Fruit fly (Drosophila melanogaster) whole organism, wandering third instar larva: ENCODE measurements around the gene RunxB.

Source experiments
- Abd-B ChIP-seq: fragments of >200 bp; optimal IDR thresholded peaks from 2 replicates; lab custom pipeline; 2017; ENCODE audit warnings: missing biosample characterization, missing genetic modification characterization
- CG32264 ChIP-seq: fragments of 200-800 bp; sonication (Bioruptor generic); optimal IDR thresholded peaks from 2 replicates; lab custom pipeline; 2016; ENCODE audit warnings: missing biosample characterization, missing genetic modification characterization
- CG9705 ChIP-seq: fragments of 200-800 bp; sonication (Bioruptor generic); optimal IDR thresholded peaks from 2 replicates; lab custom pipeline; 2018; ENCODE audit warnings: missing biosample characterization, mild to moderate bottlenecking, missing genetic modification characterization
- CrebA ChIP-seq: fragments of 200-800 bp; sonication (Bioruptor generic); optimal IDR thresholded peaks from 2 replicates; lab custom pipeline; 2016; ENCODE audit warnings: missing biosample characterization, mild to moderate bottlenecking, missing genetic modification characterization, borderline replicate concordance
- Dfd ChIP-seq: fragments of >200 bp; optimal IDR thresholded peaks from 2 replicates; lab custom pipeline; 2017; ENCODE audit warnings: missing biosample characterization, missing genetic modification characterization
- Dif ChIP-seq: fragments of 200-275, 200-300 bp; sonication (Bioruptor generic); optimal IDR thresholded peaks from 2 replicates; lab custom pipeline; 2018; ENCODE audit warnings: missing biosample characterization, missing genetic modification characterization; ENCODE audit not compliant: partially characterized antibody
- GATAd ChIP-seq: sonication (Bioruptor generic); optimal IDR thresholded peaks from 2 replicates; lab custom pipeline; 2016; ENCODE audit warnings: missing biosample characterization, missing genetic modification characterization
- HLH106 ChIP-seq: fragments of 200-800 bp; optimal IDR thresholded peaks from 3 replicates; lab custom pipeline; 2019; ENCODE audit warnings: missing biosample characterization, mild to moderate bottlenecking, missing genetic modification characterization, moderate library complexity
- Hnf4 ChIP-seq: fragments of 200-800 bp; sonication (Bioruptor generic); optimal IDR thresholded peaks from 2 replicates; lab custom pipeline; 2016; ENCODE audit warnings: missing biosample characterization, mild to moderate bottlenecking, missing genetic modification characterization
- Hr78 ChIP-seq: fragments of >200 bp; optimal IDR thresholded peaks from 2 replicates; lab custom pipeline; 2017; ENCODE audit warnings: missing biosample characterization, missing genetic modification characterization
- Hr83 ChIP-seq: fragments of 200-300 bp; sonication (Bioruptor generic); optimal IDR thresholded peaks from 2 replicates; lab custom pipeline; 2016; ENCODE audit warnings: missing biosample characterization, mild to moderate bottlenecking, missing genetic modification characterization, moderate library complexity; ENCODE audit not compliant: poor library complexity, severe bottlenecking
- Jra ChIP-seq: sonication (Bioruptor generic); optimal IDR thresholded peaks from 2 replicates; lab custom pipeline; 2016; ENCODE audit warnings: missing biosample characterization, missing genetic modification characterization
- Mio ChIP-seq: sonication (Bioruptor generic); optimal IDR thresholded peaks from 2 replicates; lab custom pipeline; 2016; ENCODE audit warnings: missing biosample characterization, missing genetic modification characterization
- Myc ChIP-seq: fragments of >200 bp; optimal IDR thresholded peaks from 2 replicates; lab custom pipeline; 2017
- N ChIP-seq: fragments of >200 bp; optimal IDR thresholded peaks from 2 replicates; lab custom pipeline; 2018; ENCODE audit warnings: missing biosample characterization, missing external identifiers, missing genetic modification characterization
- OdsH ChIP-seq: fragments of 200-800 bp; sonication (Bioruptor generic); optimal IDR thresholded peaks from 2 replicates; lab custom pipeline; 2016; ENCODE audit warnings: missing biosample characterization, mild to moderate bottlenecking, missing genetic modification characterization
- Rel ChIP-seq, 2 experiments: fragments of 200-800 bp; sonication (Bioruptor generic) in 1 of 2; optimal IDR thresholded peaks; 2 replicates in 1 of 2; 3 replicates in 1 of 2; lab custom pipeline; 2016 to 2019; ENCODE audit warnings: mild to moderate bottlenecking in 2 of 2, missing biosample characterization in 2 of 2, missing genetic modification characterization in 2 of 2, moderate library complexity in 1 of 2
- Sp1 ChIP-seq: fragments of 200-800 bp; sonication (Bioruptor generic); optimal IDR thresholded peaks from 3 replicates; lab custom pipeline; 2019; ENCODE audit warnings: missing biosample characterization, mild to moderate bottlenecking, missing genetic modification characterization, moderate library complexity
- Vsx2 ChIP-seq: fragments of 200-300, 225-300 bp; sonication (Bioruptor generic); optimal IDR thresholded peaks from 2 replicates; lab custom pipeline; 2018; ENCODE audit warnings: missing biosample characterization, missing genetic modification characterization; ENCODE audit not compliant: partially characterized antibody
- br ChIP-seq: fragments of 200-800 bp; sonication (Bioruptor generic); optimal IDR thresholded peaks from 2 replicates; lab custom pipeline; 2016; ENCODE audit warnings: missing biosample characterization, missing genetic modification characterization
- brk ChIP-seq: fragments of 200-800 bp; sonication (Bioruptor generic); optimal IDR thresholded peaks from 2 replicates; lab custom pipeline; 2016; ENCODE audit warnings: missing biosample characterization, mild to moderate bottlenecking, missing genetic modification characterization
- dl ChIP-seq, 2 experiments: fragments of 175-275, 200-275 bp in 1 of 2; fragments of 200-275 bp in 1 of 2; sonication (Bioruptor generic); optimal IDR thresholded peaks; lab custom pipeline; 2018; ENCODE audit warnings: mild to moderate bottlenecking in 2 of 2, missing biosample characterization in 2 of 2, missing genetic modification characterization in 2 of 2, moderate library complexity in 2 of 2; ENCODE audit not compliant: partially characterized antibody in 2 of 2, insufficient read depth in 1 of 2
- dmrt93B ChIP-seq: fragments of 200-800 bp; sonication (Bioruptor generic); optimal IDR thresholded peaks from 2 replicates; lab custom pipeline; 2018; ENCODE audit warnings: missing biosample characterization, mild to moderate bottlenecking, missing genetic modification characterization
- dsf ChIP-seq: sonication (Bioruptor generic); optimal IDR thresholded peaks from 2 replicates; lab custom pipeline; 2016; ENCODE audit warnings: missing biosample characterization, missing genetic modification characterization, borderline replicate concordance
- ey ChIP-seq: fragments of 200-800 bp; sonication (Bioruptor generic); optimal IDR thresholded peaks from 2 replicates; lab custom pipeline; 2016; ENCODE audit warnings: missing biosample characterization, missing genetic modification characterization
- foxo ChIP-seq, 2 experiments: fragments of 200-800 bp; sonication (Bioruptor generic); optimal IDR thresholded peaks; 2 replicates in 1 of 2; 3 replicates in 1 of 2; lab custom pipeline; 2016 to 2017; ENCODE audit warnings: missing biosample characterization in 2 of 2, missing genetic modification characterization in 2 of 2
- fru ChIP-seq: fragments of 200-800 bp; sonication (Bioruptor generic); optimal IDR thresholded peaks from 3 replicates; lab custom pipeline; 2016; ENCODE audit warnings: missing biosample characterization, mild to moderate bottlenecking, missing genetic modification characterization
- h ChIP-seq: fragments of 200-800 bp; sonication (Bioruptor generic); optimal IDR thresholded peaks from 3 replicates; lab custom pipeline; 2016; ENCODE audit warnings: missing biosample characterization, mild to moderate bottlenecking, missing genetic modification characterization
- jim ChIP-seq: fragments of 175-275, 200-325 bp; sonication (Bioruptor generic); optimal IDR thresholded peaks from 2 replicates; lab custom pipeline; 2016; ENCODE audit warnings: missing biosample characterization, mild to moderate bottlenecking, missing genetic modification characterization
- lola ChIP-seq: fragments of >200 bp; optimal IDR thresholded peaks from 2 replicates; lab custom pipeline; 2017; ENCODE audit warnings: missing biosample characterization, missing genetic modification characterization
- pan ChIP-seq: fragments of >200 bp; optimal IDR thresholded peaks from 2 replicates; lab custom pipeline; 2017
- psq ChIP-seq: fragments of 200-800 bp; sonication (Bioruptor generic); optimal IDR thresholded peaks from 3 replicates; lab custom pipeline; 2017; ENCODE audit warnings: missing biosample characterization, mild to moderate bottlenecking, missing genetic modification characterization, moderate library complexity
- rgr ChIP-seq: fragments of 200-800 bp; sonication (Bioruptor generic); optimal IDR thresholded peaks from 3 replicates; lab custom pipeline; 2016; ENCODE audit warnings: missing biosample characterization, mild to moderate bottlenecking, missing genetic modification characterization
- sage ChIP-seq: fragments of 200-800 bp; sonication (Bioruptor generic); optimal IDR thresholded peaks from 2 replicates; lab custom pipeline; 2016; ENCODE audit warnings: missing biosample characterization, mild to moderate bottlenecking, missing genetic modification characterization
- sv ChIP-seq: fragments of 200-800 bp; sonication (Bioruptor generic); optimal IDR thresholded peaks from 3 replicates; lab custom pipeline; 2016; ENCODE audit warnings: missing biosample characterization, missing genetic modification characterization
- tai ChIP-seq: sonication (Bioruptor generic); optimal IDR thresholded peaks from 2 replicates; lab custom pipeline; 2016; ENCODE audit warnings: missing biosample characterization, missing genetic modification characterization
- usp ChIP-seq: fragments of >200 bp; optimal IDR thresholded peaks from 2 replicates; lab custom pipeline; 2017; ENCODE audit warnings: missing biosample characterization, missing genetic modification characterization
- woc ChIP-seq: sonication (Bioruptor generic); optimal IDR thresholded peaks from 2 replicates; lab custom pipeline; 2016; ENCODE audit warnings: missing biosample characterization, mild to moderate bottlenecking, missing genetic modification characterization

Gene RunxB

dm6 chrX:20507785-20508184 is 30.5 kb upstream of the RunxB start:
- peak; percentile 15 for TF ChIP-seq rgr (GFP tag; lab: Kevin White, UChicago)
- no peak for TF ChIP-seq CG32264 (GFP tag; lab: Kevin White, UChicago)
- no peak for TF ChIP-seq Myc (lab: Kevin White, UChicago)
- no peak for TF ChIP-seq brk
- no peak for TF ChIP-seq Hr83 (GFP tag; lab: Kevin White, UChicago)
- TF ChIP-seq CrebA, result no peak
- TF ChIP-seq CG9705 (GFP tag; lab: Kevin White, UChicago), result no peak
- no peak for TF ChIP-seq br
- TF ChIP-seq h (GFP tag; lab: Kevin White, UChicago), result peak; percentile 13
- TF ChIP-seq sage, result no peak
- TF ChIP-seq pan (lab: Kevin White, UChicago), result no peak
- TF ChIP-seq HLH106 (tag; lab: Kevin White, UChicago), result no peak
- TF ChIP-seq N (GFP tag; lab: Kevin White, UChicago), result no peak
- TF ChIP-seq Dif (GFP tag; lab: Kevin White, UChicago), result no peak
- no peak for TF ChIP-seq dsf
- no peak for TF ChIP-seq Rel (GFP tag; optimal IDR thresholded peaks at IDR 0.05; lab: Kevin White, UChicago)
- TF ChIP-seq Rel (tag; optimal IDR thresholded peaks at IDR 0.05; lab: Kevin White, UChicago), result no peak
- TF ChIP-seq dl (GFP tag; optimal IDR thresholded peaks at IDR 0.05; lab: Kevin White, UChicago; ENCODE audit: insufficient read depth in 1 of 2, partially characterized antibody in 2 of 2), result no peak
- TF ChIP-seq Hnf4, result no peak
- no peak for TF ChIP-seq dmrt93B (GFP tag; lab: Kevin White, UChicago)
- no peak for TF ChIP-seq psq
- TF ChIP-seq Mio (GFP tag; lab: Kevin White, UChicago), result no peak
- no peak for TF ChIP-seq jim (GFP tag; lab: Kevin White, UChicago)
- peak in 1 of 2 experiments; percentile 40 for TF ChIP-seq foxo (GFP tag; optimal IDR thresholded peaks at IDR 0.05; lab: Kevin White, UChicago)
- no peak for TF ChIP-seq tai (GFP tag; lab: Kevin White, UChicago)
- no peak for TF ChIP-seq Vsx2 (GFP tag; lab: Kevin White, UChicago)
- peak; percentile 28 for TF ChIP-seq sv (GFP tag; lab: Kevin White, UChicago)
- TF ChIP-seq Abd-B (GFP tag; lab: Kevin White, UChicago), result no peak
- TF ChIP-seq ey (GFP tag; lab: Kevin White, UChicago), result peak; percentile 17
- no peak for TF ChIP-seq Hr78 (GFP tag; lab: Kevin White, UChicago)
- TF ChIP-seq OdsH (GFP tag; lab: Kevin White, UChicago), result no peak
- no peak for TF ChIP-seq woc

dm6 chrX:20509535-20510424 is 28.5 kb upstream of the RunxB start:
- TF ChIP-seq Sp1, result peak; percentile 21
- peak; percentile 55 for TF ChIP-seq Hnf4
- peak in 1 of 2 experiments; percentile 65 for TF ChIP-seq foxo (GFP tag; optimal IDR thresholded peaks at IDR 0.05; lab: Kevin White, UChicago)
- TF ChIP-seq HLH106 (tag; lab: Kevin White, UChicago), result peak; percentile 21
- no peak for TF ChIP-seq CrebA
- TF ChIP-seq dl (GFP tag; optimal IDR thresholded peaks at IDR 0.05; lab: Kevin White, UChicago; ENCODE audit: insufficient read depth in 1 of 2, partially characterized antibody in 2 of 2), result no peak
- no peak for TF ChIP-seq Myc (lab: Kevin White, UChicago)
- no peak for TF ChIP-seq lola (GFP tag; lab: Kevin White, UChicago)
- no peak for TF ChIP-seq Dif (GFP tag; lab: Kevin White, UChicago)
- peak; percentile 72 for TF ChIP-seq h (GFP tag; lab: Kevin White, UChicago)
- TF ChIP-seq usp (GFP tag; lab: Kevin White, UChicago), result no peak
- no peak for TF ChIP-seq CG32264 (GFP tag; lab: Kevin White, UChicago)
- peak; percentile 53 for TF ChIP-seq OdsH (GFP tag; lab: Kevin White, UChicago)
- no peak for TF ChIP-seq Hr78 (GFP tag; lab: Kevin White, UChicago)
- TF ChIP-seq GATAd (GFP tag; lab: Kevin White, UChicago), result no peak
- TF ChIP-seq CG9705 (GFP tag; lab: Kevin White, UChicago), result no peak
- TF ChIP-seq jim (GFP tag; lab: Kevin White, UChicago), result peak; percentile 52
- TF ChIP-seq sage, result no peak
- TF ChIP-seq Dfd (GFP tag; lab: Kevin White, UChicago), result no peak
- TF ChIP-seq N (GFP tag; lab: Kevin White, UChicago), result no peak
- no peak for TF ChIP-seq Vsx2 (GFP tag; lab: Kevin White, UChicago)
- no peak for TF ChIP-seq pan (lab: Kevin White, UChicago)
- TF ChIP-seq Mio (GFP tag; lab: Kevin White, UChicago), result no peak
- no peak for TF ChIP-seq Jra (GFP tag; lab: Kevin White, UChicago)
- peak; percentile 37 for TF ChIP-seq ey (GFP tag; lab: Kevin White, UChicago)
- TF ChIP-seq fru, result peak; percentile 80
- no peak for TF ChIP-seq dmrt93B (GFP tag; lab: Kevin White, UChicago)
- TF ChIP-seq woc, result peak; percentile 59
- no peak for TF ChIP-seq Abd-B (GFP tag; lab: Kevin White, UChicago)
- TF ChIP-seq sv (GFP tag; lab: Kevin White, UChicago), result no peak
- TF ChIP-seq br, result peak; percentile 63
- peak; percentile 51 for TF ChIP-seq psq
- no peak for TF ChIP-seq brk
- no peak for TF ChIP-seq Hr83 (GFP tag; lab: Kevin White, UChicago)
- TF ChIP-seq Rel (GFP tag; optimal IDR thresholded peaks at IDR 0.05; lab: Kevin White, UChicago), result no peak
- no peak for TF ChIP-seq Rel (tag; optimal IDR thresholded peaks at IDR 0.05; lab: Kevin White, UChicago)
- TF ChIP-seq tai (GFP tag; lab: Kevin White, UChicago), result no peak
- peak; percentile 63 for TF ChIP-seq rgr (GFP tag; lab: Kevin White, UChicago)
- TF ChIP-seq dsf, result no peak
- TF ChIP-seq, all 38 proteins: peak for 13
